Fruit fly (Drosophila melanogaster) whole organism, prepupa: ENCODE data around the gene CG32683.

Experiments used
- CG10669 ChIP-seq: fragments of 200-800 bp; sonication (Bioruptor generic); optimal IDR thresholded peaks from 3 replicates; lab custom pipeline; 2018; ENCODE audit warnings: missing biosample characterization, mild to moderate bottlenecking, missing genetic modification characterization, moderate library complexity
- CG11294 ChIP-seq: fragments of 200-800 bp; sonication (Bioruptor generic); IDR thresholded peaks from 2 replicates; pipeline ENCODE4 v1.3.6; 2022; ENCODE audit warnings: missing biosample characterization, missing genetic modification characterization
- CG15336 ChIP-seq: fragments of 200-800 bp; sonication (Bioruptor generic); IDR thresholded peaks from 2 replicates; pipeline ENCODE4 v1.3.6; 2022; ENCODE audit warnings: missing biosample characterization, missing genetic modification characterization
- CG16779 ChIP-seq: fragments of 200-800 bp; sonication (Bioruptor generic); optimal IDR thresholded peaks from 3 replicates; lab custom pipeline; 2017; ENCODE audit warnings: missing biosample characterization, mild to moderate bottlenecking, missing genetic modification characterization
- CG34406 ChIP-seq: fragments of 200-800 bp; sonication (Bioruptor generic); optimal IDR thresholded peaks from 3 replicates; lab custom pipeline; 2016; ENCODE audit warnings: missing biosample characterization, missing genetic modification characterization
- CG3919 ChIP-seq: fragments of 200-800 bp; sonication (Bioruptor generic); optimal IDR thresholded peaks from 3 replicates; lab custom pipeline; 2016; ENCODE audit warnings: missing biosample characterization, missing genetic modification characterization
- CG4318 ChIP-seq: fragments of 200-800 bp; sonication (Bioruptor generic); optimal IDR thresholded peaks from 3 replicates; lab custom pipeline; 2017; ENCODE audit warnings: missing biosample characterization, mild to moderate bottlenecking, missing genetic modification characterization
- CG6163 ChIP-seq: fragments of 200-800 bp; sonication (Bioruptor generic); IDR thresholded peaks from 3 replicates; pipeline ENCODE4 v1.3.6; 2022; ENCODE audit warnings: missing biosample characterization, missing genetic modification characterization
- CG6276 ChIP-seq: fragments of 200-800 bp; sonication (Bioruptor generic); optimal IDR thresholded peaks from 2 replicates; lab custom pipeline; 2017; ENCODE audit warnings: missing biosample characterization, mild to moderate bottlenecking, missing genetic modification characterization
- CG6808 ChIP-seq: fragments of 200-800 bp; sonication (Bioruptor generic); optimal IDR thresholded peaks from 3 replicates; lab custom pipeline; 2017; ENCODE audit warnings: missing biosample characterization, missing genetic modification characterization, mild to moderate bottlenecking, moderate library complexity, missing genetic modification reagents
- CG6854 ChIP-seq: fragments of 200-800 bp; sonication (Bioruptor generic); optimal IDR thresholded peaks from 2 replicates; lab custom pipeline; 2017; ENCODE audit warnings: missing biosample characterization, mild to moderate bottlenecking, missing genetic modification characterization
- CG8119 ChIP-seq: fragments of 200-800 bp; sonication (Bioruptor generic); IDR thresholded peaks from 3 replicates; pipeline ENCODE4 v1.3.6; 2022; ENCODE audit warnings: missing biosample characterization, missing genetic modification characterization
- CG8319 ChIP-seq: fragments of 200-800 bp; sonication (Bioruptor generic); optimal IDR thresholded peaks from 3 replicates; lab custom pipeline; 2016; ENCODE audit warnings: missing biosample characterization, missing genetic modification characterization
- CG8632 ChIP-seq: fragments of 200-800 bp; sonication (Bioruptor generic); optimal IDR thresholded peaks from 3 replicates; lab custom pipeline; 2016; ENCODE audit warnings: missing biosample characterization, missing genetic modification characterization
- Eip75B ChIP-seq: fragments of 200-800 bp; sonication (Bioruptor generic); optimal IDR thresholded peaks from 3 replicates; lab custom pipeline; 2016; ENCODE audit warnings: missing biosample characterization, missing genetic modification characterization
- Eip78C ChIP-seq: fragments of 200-800 bp; sonication (Bioruptor generic); peaks from one replicate; lab custom pipeline; 2016; ENCODE audit warnings: missing biosample characterization, missing genetic modification characterization
- Ets21C ChIP-seq: fragments of 200-800 bp; sonication (Bioruptor generic); optimal IDR thresholded peaks from 3 replicates; lab custom pipeline; 2016; ENCODE audit warnings: missing biosample characterization, missing genetic modification characterization
- Ets96B ChIP-seq: fragments of 200-800 bp; optimal IDR thresholded peaks from 2 replicates; lab custom pipeline; 2019; ENCODE audit warnings: missing biosample characterization, mild to moderate bottlenecking, missing genetic modification characterization, moderate library complexity
- Gug ChIP-seq: fragments of 200-800 bp; sonication (Bioruptor generic); IDR thresholded peaks from 2 replicates; pipeline ENCODE4 v1.3.6; 2022; ENCODE audit warnings: missing biosample characterization, missing genetic modification characterization
- Hr38 ChIP-seq: sonication (Bioruptor generic); optimal IDR thresholded peaks from 2 replicates; lab custom pipeline; 2016; ENCODE audit warnings: missing biosample characterization, missing genetic modification characterization
- Lpt ChIP-seq: fragments of 200-800 bp; sonication (Bioruptor generic); optimal IDR thresholded peaks from 3 replicates; lab custom pipeline; 2016; ENCODE audit warnings: missing biosample characterization, missing genetic modification characterization
- Met ChIP-seq: fragments of 200-800 bp; sonication (Bioruptor generic); optimal IDR thresholded peaks from 3 replicates; lab custom pipeline; 2016; ENCODE audit warnings: missing biosample characterization, missing genetic modification characterization
- OdsH ChIP-seq: fragments of 200-800 bp; sonication (Bioruptor generic); optimal IDR thresholded peaks from 3 replicates; lab custom pipeline; 2016; ENCODE audit warnings: missing biosample characterization, missing genetic modification characterization
- Smox ChIP-seq: fragments of 200-800 bp; sonication (Bioruptor generic); optimal IDR thresholded peaks from 3 replicates; lab custom pipeline; 2016; ENCODE audit warnings: missing biosample characterization, missing genetic modification characterization
- Sox102F ChIP-seq: fragments of 200-800 bp; sonication (Bioruptor generic); optimal IDR thresholded peaks from 2 replicates; lab custom pipeline; 2016; ENCODE audit warnings: missing biosample characterization, mild to moderate bottlenecking, missing genetic modification characterization
- Sox14 ChIP-seq: fragments of 200-800 bp; sonication (Bioruptor generic); optimal IDR thresholded peaks from 3 replicates; lab custom pipeline; 2016; ENCODE audit warnings: missing biosample characterization, missing genetic modification characterization
- achi ChIP-seq: fragments of 200-800 bp; sonication (Bioruptor generic); optimal IDR thresholded peaks from 3 replicates; lab custom pipeline; 2016; ENCODE audit warnings: missing biosample characterization, missing genetic modification characterization
- dac ChIP-seq: fragments of 200-800 bp; sonication (Bioruptor generic); optimal IDR thresholded peaks from 2 replicates; lab custom pipeline; 2017; ENCODE audit warnings: missing biosample characterization, mild to moderate bottlenecking, missing genetic modification characterization
- dsx ChIP-seq: fragments of 200-800 bp; optimal IDR thresholded peaks from 3 replicates; lab custom pipeline; 2019; ENCODE audit warnings: missing biosample characterization, mild to moderate bottlenecking, missing genetic modification characterization, moderate library complexity; ENCODE audit not compliant: poor library complexity, severe bottlenecking
- eg ChIP-seq: fragments of 200-800 bp; sonication (Bioruptor generic); IDR thresholded peaks from 3 replicates; pipeline ENCODE4 v1.3.6; 2022; ENCODE audit warnings: missing biosample characterization, missing genetic modification characterization
- esn ChIP-seq: fragments of 200-800 bp; sonication (Bioruptor generic); optimal IDR thresholded peaks from 2 replicates; lab custom pipeline; 2016; ENCODE audit warnings: missing biosample characterization, mild to moderate bottlenecking, missing genetic modification characterization, moderate library complexity
- fkh ChIP-seq: fragments of 200-800 bp; sonication (Bioruptor generic); optimal IDR thresholded peaks from 3 replicates; lab custom pipeline; 2017; ENCODE audit warnings: missing biosample characterization, mild to moderate bottlenecking, missing genetic modification characterization, moderate library complexity
- lz ChIP-seq: fragments of 200-800 bp; sonication (Bioruptor generic); optimal IDR thresholded peaks from 3 replicates; lab custom pipeline; 2016; ENCODE audit warnings: missing biosample characterization, missing genetic modification characterization
- pdm3 ChIP-seq: fragments of 200-800 bp; sonication (Bioruptor generic); optimal IDR thresholded peaks from 3 replicates; lab custom pipeline; 2016; ENCODE audit warnings: missing biosample characterization, missing genetic modification characterization
- ss ChIP-seq, 2 experiments: fragments of 200-800 bp; sonication (Bioruptor generic); optimal IDR thresholded peaks; 2 replicates in 1 of 2; 3 replicates in 1 of 2; lab custom pipeline; 2017 to 2018; ENCODE audit warnings: mild to moderate bottlenecking in 2 of 2, missing biosample characterization in 2 of 2, missing genetic modification characterization in 2 of 2, moderate library complexity in 1 of 2
- svp ChIP-seq: fragments of 200-800 bp; sonication (Bioruptor generic); peaks from one replicate; lab custom pipeline; 2016; ENCODE audit warnings: missing biosample characterization, missing genetic modification characterization
- topi ChIP-seq: fragments of 200-800 bp; sonication (Bioruptor generic); optimal IDR thresholded peaks from 3 replicates; lab custom pipeline; 2016; ENCODE audit warnings: missing biosample characterization, missing genetic modification characterization
- vri ChIP-seq: fragments of 200-800 bp; sonication (Bioruptor generic); optimal IDR thresholded peaks from 3 replicates; lab custom pipeline; 2016; ENCODE audit warnings: missing biosample characterization, mild to moderate bottlenecking, missing genetic modification characterization

The CG32683 gene

DNA sequence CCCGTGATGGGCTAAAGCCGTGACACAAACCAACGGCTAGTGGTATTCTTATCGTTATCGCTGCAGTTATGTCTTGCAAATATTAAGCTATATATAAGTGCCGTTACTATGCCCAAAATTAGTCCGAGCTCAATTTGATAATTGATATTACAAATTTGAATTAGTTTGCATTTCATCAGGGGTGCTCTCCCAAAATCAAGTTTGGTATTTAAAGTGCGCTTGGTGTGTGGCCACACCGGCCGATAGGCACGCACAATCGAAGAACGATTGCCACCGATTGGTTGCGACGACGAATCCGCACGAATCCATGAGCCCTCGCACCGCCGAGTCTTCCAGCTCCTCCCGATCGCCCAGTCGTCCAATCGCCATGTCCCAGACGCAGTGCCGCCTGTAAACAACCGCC, 86.9 kb downstream of the CG32683 start, which contains the start of gene CG17841:
Gene CG17841 (plus strand): TSS at position 252 of the 403 bp plus-strand sequence.
- TF ChIP-seq CG8632 (GFP tag; lab: Kevin White, UChicago) (no peak), dac (GFP tag; lab: Kevin White, UChicago) (no peak), CG6163 (0 out of 3 replicates have a peak, but pooled peaks have one; percentile 11), CG16779 (tag; lab: Kevin White, UChicago) (no peak), OdsH (GFP tag; lab: Kevin White, UChicago) (no peak), CG8119 (no peak)

DNA sequence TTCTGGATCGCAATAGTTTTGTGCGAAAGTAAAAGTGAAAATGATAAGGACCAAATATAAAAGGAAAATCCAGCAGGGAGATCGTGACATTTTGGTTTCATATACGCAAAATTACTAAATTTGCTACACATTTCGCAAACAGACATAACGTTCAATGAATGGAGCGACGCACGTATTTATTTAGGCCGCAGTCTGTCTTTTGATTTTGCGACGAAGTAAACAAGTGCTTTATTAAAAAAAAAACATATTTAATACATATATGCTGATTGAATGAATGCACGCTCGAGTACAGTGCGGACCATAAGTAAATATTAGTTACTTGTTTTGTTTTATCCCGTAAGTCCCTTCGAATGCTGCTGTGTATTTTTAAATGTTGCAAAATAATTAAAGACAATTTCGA, 87.3 kb downstream of the CG32683 start, which contains the start of gene CG32679:
Gene CG32679 (minus strand): TSS at position 101 of the 400 bp plus-strand sequence.
- TF ChIP-seq CG34406 (GFP tag; lab: Kevin White, UChicago) = no peak
- no peak for TF ChIP-seq ss (GFP tag; optimal IDR thresholded peaks at IDR 0.05; lab: Kevin White, UChicago)
- no peak for TF ChIP-seq CG6854
- no peak for TF ChIP-seq Smox (GFP tag; lab: Kevin White, UChicago)
- no peak for TF ChIP-seq CG11294 (GFP tag; lab: Robert Waterston, UW)
- TF ChIP-seq CG6276 (GFP tag; lab: Kevin White, UChicago) = no peak

DNA sequence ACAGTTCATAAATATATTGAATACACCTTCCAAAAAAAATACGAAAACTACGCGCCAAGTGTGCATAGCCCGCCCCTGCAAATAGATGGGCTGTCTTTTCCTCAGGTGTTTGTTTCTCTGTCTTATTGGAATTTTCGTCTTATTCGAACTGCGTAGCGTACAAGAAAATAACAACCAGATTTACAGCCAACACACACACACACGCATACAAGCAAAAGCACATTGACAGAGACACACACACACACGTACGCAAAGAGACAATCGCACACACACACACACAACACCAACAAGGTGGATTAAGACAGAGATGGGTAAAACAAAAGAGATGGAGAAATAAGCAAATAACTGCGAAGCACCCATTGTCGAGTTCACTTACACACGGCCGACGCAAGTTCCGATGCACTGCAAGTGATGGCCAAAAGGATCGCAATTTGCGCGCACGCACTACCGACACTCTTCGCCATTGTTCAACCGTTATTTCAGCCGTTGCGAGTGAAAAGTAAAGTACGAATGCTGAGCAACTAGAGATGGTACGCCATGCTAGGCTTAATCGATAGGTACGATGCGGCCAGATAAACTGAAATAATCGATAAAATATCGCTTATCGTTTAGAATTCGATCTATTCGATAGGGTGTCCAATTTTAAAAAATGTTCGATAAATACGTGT, 88.8 kb downstream of the CG32683 start:
- TF ChIP-seq CG6808 (GFP tag; lab: Kevin White, UChicago) = no peak
- peak; percentile 2 for TF ChIP-seq CG6276 (GFP tag; lab: Kevin White, UChicago)
- no peak for TF ChIP-seq Hr38 (GFP tag; lab: Kevin White, UChicago)
- TF ChIP-seq pdm3 (GFP tag; lab: Kevin White, UChicago) = peak; percentile 18
- peak; percentile 39 for TF ChIP-seq svp (GFP tag; lab: Kevin White, UChicago)
- TF ChIP-seq lz (GFP tag; lab: Kevin White, UChicago) = peak; percentile 9
- TF ChIP-seq Eip75B (GFP tag; lab: Kevin White, UChicago) = peak; percentile 25
- TF ChIP-seq topi (GFP tag; lab: Kevin White, UChicago) = peak; percentile 25
- no peak for TF ChIP-seq CG8319 (GFP tag; lab: Kevin White, UChicago)
- peak; percentile 36 for TF ChIP-seq achi (GFP tag; lab: Kevin White, UChicago)
- no peak for TF ChIP-seq CG10669 (GFP tag; lab: Kevin White, UChicago)
- TF ChIP-seq Lpt (GFP tag; lab: Kevin White, UChicago) = no peak
- TF ChIP-seq dsx (GFP tag; lab: Kevin White, UChicago) = peak; percentile 55
- peak; percentile 42 for TF ChIP-seq CG15336 (GFP tag; lab: Robert Waterston, UW)
- no peak for TF ChIP-seq Gug (GFP tag; lab: Robert Waterston, UW)
- TF ChIP-seq esn (GFP tag; lab: Kevin White, UChicago) = peak; percentile 22
- TF ChIP-seq Ets21C (GFP tag; lab: Kevin White, UChicago) = no peak
- TF ChIP-seq CG4318 (GFP tag; lab: Kevin White, UChicago) = no peak
- TF ChIP-seq CG6163 = peak; percentile 47; the same call in 2 of the 3 replicates
- peak; percentile 17; the same call in 1 of the 3 replicates for TF ChIP-seq eg (GFP tag; lab: Robert Waterston, UW)
- TF ChIP-seq Smox (GFP tag; lab: Kevin White, UChicago) = no peak
- no peak for TF ChIP-seq Ets96B (tag; lab: Kevin White, UChicago)
- peak; percentile 89 for TF ChIP-seq Eip78C (GFP tag; lab: Kevin White, UChicago)
- TF ChIP-seq Sox102F = peak; percentile 45
- peak; percentile 60 for TF ChIP-seq CG6854
- TF ChIP-seq Met = no peak
- peak; percentile 58 to 63 for TF ChIP-seq ss (GFP tag; optimal IDR thresholded peaks at IDR 0.05; lab: Kevin White, UChicago)
- peak; percentile 60 for TF ChIP-seq Sox14 (GFP tag; lab: Kevin White, UChicago)
- peak; percentile 43 for TF ChIP-seq vri
- TF ChIP-seq CG3919 (GFP tag; lab: Kevin White, UChicago) = peak; percentile 23
- TF ChIP-seq fkh = peak; percentile 89
